Fruit fly (Drosophila melanogaster) whole organism, prepupa: ENCODE data around the gene betaTub65B.
A peak's percentile ranks its signal among the peaks of the same experiment; 100 is the strongest.

Source experiments
- Blimp-1 ChIP-seq: fragments of 200-800 bp; sonication (Bioruptor generic); optimal IDR thresholded peaks from 3 replicates; lab custom pipeline; 2017; ENCODE audit warnings: missing biosample characterization, missing genetic modification characterization, mild to moderate bottlenecking, moderate library complexity, missing genetic modification reagents
- CG10631 ChIP-seq: fragments of 200-800 bp; sonication (Bioruptor generic); optimal IDR thresholded peaks from 2 replicates; lab custom pipeline; 2016; ENCODE audit warnings: missing biosample characterization, missing genetic modification characterization
- CG10669 ChIP-seq: fragments of 200-800 bp; sonication (Bioruptor generic); optimal IDR thresholded peaks from 3 replicates; lab custom pipeline; 2018; ENCODE audit warnings: missing biosample characterization, mild to moderate bottlenecking, missing genetic modification characterization, moderate library complexity
- CG11294 ChIP-seq: fragments of 200-800 bp; sonication (Bioruptor generic); IDR thresholded peaks from 2 replicates; pipeline ENCODE4 v1.3.6; 2022; ENCODE audit warnings: missing biosample characterization, missing genetic modification characterization
- CG11762 ChIP-seq: fragments of 200-800 bp; sonication (Bioruptor generic); optimal IDR thresholded peaks from 3 replicates; lab custom pipeline; 2016; ENCODE audit warnings: missing biosample characterization, missing genetic modification characterization; ENCODE audit not compliant: insufficient read depth
- CG11902 ChIP-seq: fragments of 200-800 bp; sonication (Bioruptor generic); optimal IDR thresholded peaks from 3 replicates; lab custom pipeline; 2016; ENCODE audit warnings: missing biosample characterization, missing genetic modification characterization
- CG15336 ChIP-seq: fragments of 200-800 bp; sonication (Bioruptor generic); IDR thresholded peaks from 2 replicates; pipeline ENCODE4 v1.3.6; 2022; ENCODE audit warnings: missing biosample characterization, missing genetic modification characterization
- CG16779 ChIP-seq: fragments of 200-800 bp; sonication (Bioruptor generic); optimal IDR thresholded peaks from 3 replicates; lab custom pipeline; 2017; ENCODE audit warnings: missing biosample characterization, mild to moderate bottlenecking, missing genetic modification characterization
- CG3032 ChIP-seq: fragments of 200-800 bp; optimal IDR thresholded peaks from 2 replicates; lab custom pipeline; 2019; ENCODE audit warnings: missing biosample characterization, mild to moderate bottlenecking, missing genetic modification characterization, moderate library complexity
- CG31627 ChIP-seq: fragments of 200-800 bp; sonication (Bioruptor generic); optimal IDR thresholded peaks from 3 replicates; lab custom pipeline; 2016; ENCODE audit warnings: missing biosample characterization, missing genetic modification characterization
- CG32006 ChIP-seq: fragments of 200-800 bp; sonication (Bioruptor generic); optimal IDR thresholded peaks from 3 replicates; lab custom pipeline; 2017; ENCODE audit warnings: missing biosample characterization, mild to moderate bottlenecking, missing genetic modification characterization
- CG34406 ChIP-seq: fragments of 200-800 bp; sonication (Bioruptor generic); optimal IDR thresholded peaks from 3 replicates; lab custom pipeline; 2016; ENCODE audit warnings: missing biosample characterization, missing genetic modification characterization
- CG3919 ChIP-seq: fragments of 200-800 bp; sonication (Bioruptor generic); optimal IDR thresholded peaks from 3 replicates; lab custom pipeline; 2016; ENCODE audit warnings: missing biosample characterization, missing genetic modification characterization
- CG4318 ChIP-seq: fragments of 200-800 bp; sonication (Bioruptor generic); optimal IDR thresholded peaks from 3 replicates; lab custom pipeline; 2017; ENCODE audit warnings: missing biosample characterization, mild to moderate bottlenecking, missing genetic modification characterization
- CG6163 ChIP-seq: fragments of 200-800 bp; sonication (Bioruptor generic); IDR thresholded peaks from 3 replicates; pipeline ENCODE4 v1.3.6; 2022; ENCODE audit warnings: missing biosample characterization, missing genetic modification characterization
- CG6276 ChIP-seq: fragments of 200-800 bp; sonication (Bioruptor generic); optimal IDR thresholded peaks from 2 replicates; lab custom pipeline; 2017; ENCODE audit warnings: missing biosample characterization, mild to moderate bottlenecking, missing genetic modification characterization
- CG6792 ChIP-seq: fragments of 200-800 bp; sonication (Bioruptor generic); optimal IDR thresholded peaks from 3 replicates; lab custom pipeline; 2016; ENCODE audit warnings: missing biosample characterization, missing genetic modification characterization
- CG6808 ChIP-seq: fragments of 200-800 bp; sonication (Bioruptor generic); optimal IDR thresholded peaks from 3 replicates; lab custom pipeline; 2017; ENCODE audit warnings: missing biosample characterization, missing genetic modification characterization, mild to moderate bottlenecking, moderate library complexity, missing genetic modification reagents
- CG6854 ChIP-seq: fragments of 200-800 bp; sonication (Bioruptor generic); optimal IDR thresholded peaks from 2 replicates; lab custom pipeline; 2017; ENCODE audit warnings: missing biosample characterization, mild to moderate bottlenecking, missing genetic modification characterization
- CG7368 ChIP-seq: fragments of 200-800 bp; sonication (Bioruptor generic); optimal IDR thresholded peaks from 3 replicates; lab custom pipeline; 2016; ENCODE audit warnings: missing biosample characterization, missing genetic modification characterization
- CG8119 ChIP-seq: fragments of 200-800 bp; sonication (Bioruptor generic); IDR thresholded peaks from 3 replicates; pipeline ENCODE4 v1.3.6; 2022; ENCODE audit warnings: missing biosample characterization, missing genetic modification characterization
- CG8632 ChIP-seq: fragments of 200-800 bp; sonication (Bioruptor generic); optimal IDR thresholded peaks from 3 replicates; lab custom pipeline; 2016; ENCODE audit warnings: missing biosample characterization, missing genetic modification characterization
- Eip78C ChIP-seq: fragments of 200-800 bp; sonication (Bioruptor generic); peaks from one replicate; lab custom pipeline; 2016; ENCODE audit warnings: missing biosample characterization, missing genetic modification characterization
- Eip93F ChIP-seq: fragments of 200-800 bp; sonication (Bioruptor generic); optimal IDR thresholded peaks from 2 replicates; lab custom pipeline; 2016; ENCODE audit warnings: missing biosample characterization, mild to moderate bottlenecking, missing genetic modification characterization
- Ets21C ChIP-seq: fragments of 200-800 bp; sonication (Bioruptor generic); optimal IDR thresholded peaks from 3 replicates; lab custom pipeline; 2016; ENCODE audit warnings: missing biosample characterization, missing genetic modification characterization
- Ets96B ChIP-seq: fragments of 200-800 bp; optimal IDR thresholded peaks from 2 replicates; lab custom pipeline; 2019; ENCODE audit warnings: missing biosample characterization, mild to moderate bottlenecking, missing genetic modification characterization, moderate library complexity
- Gug ChIP-seq: fragments of 200-800 bp; sonication (Bioruptor generic); IDR thresholded peaks from 2 replicates; pipeline ENCODE4 v1.3.6; 2022; ENCODE audit warnings: missing biosample characterization, missing genetic modification characterization
- Hr38 ChIP-seq: sonication (Bioruptor generic); optimal IDR thresholded peaks from 2 replicates; lab custom pipeline; 2016; ENCODE audit warnings: missing biosample characterization, missing genetic modification characterization
- Hr39 ChIP-seq: fragments of 200-800 bp; sonication (Bioruptor generic); optimal IDR thresholded peaks from 2 replicates; lab custom pipeline; 2016; ENCODE audit warnings: missing biosample characterization, missing genetic modification characterization
- Hr4 ChIP-seq: fragments of 200-800 bp; sonication (Bioruptor generic); optimal IDR thresholded peaks from 3 replicates; lab custom pipeline; 2016; ENCODE audit warnings: missing biosample characterization, missing genetic modification characterization
- Lpt ChIP-seq: fragments of 200-800 bp; sonication (Bioruptor generic); optimal IDR thresholded peaks from 3 replicates; lab custom pipeline; 2016; ENCODE audit warnings: missing biosample characterization, missing genetic modification characterization
- Met ChIP-seq: fragments of 200-800 bp; sonication (Bioruptor generic); optimal IDR thresholded peaks from 3 replicates; lab custom pipeline; 2016; ENCODE audit warnings: missing biosample characterization, missing genetic modification characterization
- OdsH ChIP-seq: fragments of 200-800 bp; sonication (Bioruptor generic); optimal IDR thresholded peaks from 3 replicates; lab custom pipeline; 2016; ENCODE audit warnings: missing biosample characterization, missing genetic modification characterization
- Sox102F ChIP-seq: fragments of 200-800 bp; sonication (Bioruptor generic); optimal IDR thresholded peaks from 2 replicates; lab custom pipeline; 2016; ENCODE audit warnings: missing biosample characterization, mild to moderate bottlenecking, missing genetic modification characterization
- Sox14 ChIP-seq: fragments of 200-800 bp; sonication (Bioruptor generic); optimal IDR thresholded peaks from 3 replicates; lab custom pipeline; 2016; ENCODE audit warnings: missing biosample characterization, missing genetic modification characterization
- Sox15 ChIP-seq: fragments of 200-800 bp; sonication (Bioruptor generic); optimal IDR thresholded peaks from 3 replicates; lab custom pipeline; 2016; ENCODE audit warnings: missing biosample characterization, missing genetic modification characterization
- achi ChIP-seq: fragments of 200-800 bp; sonication (Bioruptor generic); optimal IDR thresholded peaks from 3 replicates; lab custom pipeline; 2016; ENCODE audit warnings: missing biosample characterization, missing genetic modification characterization
- cyc ChIP-seq: fragments of 200-800 bp; sonication (Bioruptor generic); optimal IDR thresholded peaks from 3 replicates; lab custom pipeline; 2016; ENCODE audit warnings: missing biosample characterization, missing genetic modification characterization
- dac ChIP-seq: fragments of 200-800 bp; sonication (Bioruptor generic); optimal IDR thresholded peaks from 2 replicates; lab custom pipeline; 2017; ENCODE audit warnings: missing biosample characterization, mild to moderate bottlenecking, missing genetic modification characterization
- dsx ChIP-seq: fragments of 200-800 bp; optimal IDR thresholded peaks from 3 replicates; lab custom pipeline; 2019; ENCODE audit warnings: missing biosample characterization, mild to moderate bottlenecking, missing genetic modification characterization, moderate library complexity; ENCODE audit not compliant: poor library complexity, severe bottlenecking
- eg ChIP-seq: fragments of 200-800 bp; sonication (Bioruptor generic); IDR thresholded peaks from 3 replicates; pipeline ENCODE4 v1.3.6; 2022; ENCODE audit warnings: missing biosample characterization, missing genetic modification characterization
- esn ChIP-seq: fragments of 200-800 bp; sonication (Bioruptor generic); optimal IDR thresholded peaks from 2 replicates; lab custom pipeline; 2016; ENCODE audit warnings: missing biosample characterization, mild to moderate bottlenecking, missing genetic modification characterization, moderate library complexity
- fd59A ChIP-seq: fragments of 200-800 bp; sonication (Bioruptor generic); optimal IDR thresholded peaks from 2 replicates; lab custom pipeline; 2017; ENCODE audit warnings: missing biosample characterization, mild to moderate bottlenecking, missing genetic modification characterization, missing genetic modification reagents
- fkh ChIP-seq: fragments of 200-800 bp; sonication (Bioruptor generic); optimal IDR thresholded peaks from 3 replicates; lab custom pipeline; 2017; ENCODE audit warnings: missing biosample characterization, mild to moderate bottlenecking, missing genetic modification characterization, moderate library complexity
- lz ChIP-seq: fragments of 200-800 bp; sonication (Bioruptor generic); optimal IDR thresholded peaks from 3 replicates; lab custom pipeline; 2016; ENCODE audit warnings: missing biosample characterization, missing genetic modification characterization
- net ChIP-seq: fragments of 200-800 bp; sonication (Bioruptor generic); optimal IDR thresholded peaks from 3 replicates; lab custom pipeline; 2016; ENCODE audit warnings: missing biosample characterization, missing genetic modification characterization
- pdm3 ChIP-seq: fragments of 200-800 bp; sonication (Bioruptor generic); optimal IDR thresholded peaks from 3 replicates; lab custom pipeline; 2016; ENCODE audit warnings: missing biosample characterization, missing genetic modification characterization
- ss ChIP-seq, 2 experiments: fragments of 200-800 bp; sonication (Bioruptor generic); optimal IDR thresholded peaks; 2 replicates in 1 of 2; 3 replicates in 1 of 2; lab custom pipeline; 2017 to 2018; ENCODE audit warnings: mild to moderate bottlenecking in 2 of 2, missing biosample characterization in 2 of 2, missing genetic modification characterization in 2 of 2, moderate library complexity in 1 of 2
- svp ChIP-seq: fragments of 200-800 bp; sonication (Bioruptor generic); peaks from one replicate; lab custom pipeline; 2016; ENCODE audit warnings: missing biosample characterization, missing genetic modification characterization
- topi ChIP-seq: fragments of 200-800 bp; sonication (Bioruptor generic); optimal IDR thresholded peaks from 3 replicates; lab custom pipeline; 2016; ENCODE audit warnings: missing biosample characterization, missing genetic modification characterization

The betaTub65B gene

DNA sequence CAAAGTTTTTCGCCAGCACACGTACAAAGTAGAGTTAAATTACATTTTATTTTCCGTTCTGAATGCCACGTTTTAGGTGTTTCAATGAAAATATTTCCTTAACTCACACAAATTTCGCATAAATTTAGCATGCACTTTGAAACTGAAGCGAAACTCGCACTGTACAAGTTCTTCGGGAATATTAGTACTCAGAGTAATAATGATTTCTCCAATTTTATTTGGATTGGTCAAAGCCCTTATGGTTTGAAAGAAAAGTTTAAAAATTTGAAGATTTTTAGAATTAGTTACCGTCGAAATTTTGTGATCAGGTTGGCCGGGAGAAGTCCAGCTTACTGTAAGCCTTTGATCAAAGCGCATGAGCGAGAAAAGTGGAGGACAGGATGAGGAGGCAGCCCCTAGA is at the start of gene betaTub65B:
Gene betaTub65B, plus strand, starts transcription at position 301 of the 400 bp plus-strand sequence.
- TF ChIP-seq Blimp-1 (GFP tag; lab: Kevin White, UChicago) (no peak), Gug (no peak), CG10669 (no peak)

DNA sequence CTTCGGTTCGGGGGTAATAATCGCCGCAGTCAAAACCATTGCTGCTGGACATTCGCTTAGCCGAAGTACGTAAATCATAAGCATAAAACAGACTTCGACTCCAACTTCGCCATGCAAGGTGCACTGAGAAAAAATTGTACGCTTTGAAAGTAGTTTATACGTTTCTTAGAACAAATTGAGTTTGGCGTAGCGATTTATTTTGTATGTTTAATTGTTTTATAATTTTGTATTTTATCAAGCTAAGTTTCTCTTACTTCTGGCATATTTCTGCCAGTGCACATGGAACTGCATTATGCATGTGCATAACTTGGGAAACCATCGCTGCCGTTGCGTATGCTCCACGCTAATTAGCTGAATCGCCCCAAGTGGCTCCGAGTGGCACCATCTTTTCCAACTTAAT is 47.7 kb upstream of the betaTub65B start:
- TF ChIP-seq fd59A (GFP tag; lab: Kevin White, UChicago) = peak; percentile 9
- peak; percentile 75 for TF ChIP-seq OdsH (GFP tag; lab: Kevin White, UChicago)
- peak; percentile 16 for TF ChIP-seq Ets21C (GFP tag; lab: Kevin White, UChicago)
- TF ChIP-seq CG10669 = peak; percentile 64
- peak; percentile 89 for TF ChIP-seq CG6276 (GFP tag; lab: Kevin White, UChicago)
- TF ChIP-seq esn (GFP tag; lab: Kevin White, UChicago) = peak; percentile 41
- TF ChIP-seq pdm3 (GFP tag; lab: Kevin White, UChicago) = peak; percentile 81
- peak; percentile 93 for TF ChIP-seq CG8119 (GFP tag; lab: Robert Waterston, UW)
- peak; percentile 90 for TF ChIP-seq CG32006 (GFP tag; lab: Kevin White, UChicago)
- TF ChIP-seq cyc (GFP tag; lab: Kevin White, UChicago) = peak; percentile 31
- peak; percentile 37 for TF ChIP-seq Hr39 (GFP tag; lab: Kevin White, UChicago)
- TF ChIP-seq Lpt = peak; percentile 81
- TF ChIP-seq eg (GFP tag; lab: Robert Waterston, UW) = peak; percentile 96
- no peak for TF ChIP-seq fkh
- TF ChIP-seq CG4318 (GFP tag; lab: Kevin White, UChicago) = peak; percentile 77
- peak; percentile 36 for TF ChIP-seq lz (GFP tag; lab: Kevin White, UChicago)
- TF ChIP-seq Hr4 = peak; percentile 94
- TF ChIP-seq Met = peak; percentile 19
- peak; percentile 65 for TF ChIP-seq Ets96B (tag; lab: Kevin White, UChicago)
- peak; percentile 95 for TF ChIP-seq Eip78C (GFP tag; lab: Kevin White, UChicago)
- TF ChIP-seq Hr38 (GFP tag; lab: Kevin White, UChicago) = peak; percentile 58
- TF ChIP-seq CG6163 (GFP tag; lab: Robert Waterston, UW) = peak; percentile 91
- peak; percentile 73 for TF ChIP-seq net (GFP tag; lab: Kevin White, UChicago)
- TF ChIP-seq CG6854 (GFP tag; lab: Kevin White, UChicago) = no peak
- peak; percentile 42 for TF ChIP-seq CG7368 (GFP tag; lab: Kevin White, UChicago)
- peak; percentile 59 for TF ChIP-seq CG6808 (GFP tag; lab: Kevin White, UChicago)
- peak; percentile 48 for TF ChIP-seq CG34406
- peak; percentile 70 for TF ChIP-seq svp
- peak; percentile 83 for TF ChIP-seq CG11294 (GFP tag; lab: Robert Waterston, UW)
- no peak for TF ChIP-seq Eip93F (GFP tag; lab: Kevin White, UChicago)
- peak; percentile 70 for TF ChIP-seq achi (GFP tag; lab: Kevin White, UChicago)
- TF ChIP-seq dsx (GFP tag; lab: Kevin White, UChicago) = peak; percentile 24
- peak; percentile 0 for TF ChIP-seq Sox15 (GFP tag; lab: Kevin White, UChicago)
- TF ChIP-seq CG8632 (GFP tag; lab: Kevin White, UChicago) = peak; percentile 27
- peak; percentile 79 for TF ChIP-seq CG3919 (GFP tag; lab: Kevin White, UChicago)
- TF ChIP-seq CG16779 (tag; lab: Kevin White, UChicago) = peak; percentile 68
- no peak for TF ChIP-seq CG31627 (GFP tag; lab: Kevin White, UChicago)
- TF ChIP-seq CG15336 (GFP tag; lab: Robert Waterston, UW) = peak; percentile 95
- TF ChIP-seq topi (GFP tag; lab: Kevin White, UChicago) = peak; percentile 51
- peak; percentile 59 for TF ChIP-seq CG3032 (tag; lab: Kevin White, UChicago)
- TF ChIP-seq CG11762 (GFP tag; lab: Kevin White, UChicago) = peak; percentile 67
- TF ChIP-seq CG11902 (GFP tag; lab: Kevin White, UChicago) = peak; percentile 4
- peak; percentile 31 to 58 for TF ChIP-seq ss (GFP tag; optimal IDR thresholded peaks at IDR 0.05; lab: Kevin White, UChicago)
- TF ChIP-seq Sox14 = peak; percentile 62
- peak; percentile 76 for TF ChIP-seq dac (GFP tag; lab: Kevin White, UChicago)
- TF ChIP-seq CG10631 = peak; percentile 64
- TF ChIP-seq CG6792 (GFP tag; lab: Kevin White, UChicago) = peak; percentile 47
- TF ChIP-seq Sox102F (GFP tag; lab: Kevin White, UChicago) = no peak
